Worm (Caenorhabditis elegans) whole organism, L4 larva: Measurements from ENCODE around the gene mpdu-1.

Source experiments
- D1046.2 ChIP-seq: fragments of 200-800 bp; sonication (Bioruptor generic); IDR thresholded peaks from 2 replicates; pipeline ENCODE4 v1.3.6; 2022; ENCODE audit warnings: missing genetic modification characterization, missing compliant biosample characterization
- F26F4.8 ChIP-seq: fragments of 200-800 bp; sonication (Bioruptor generic); conservative IDR thresholded peaks from 2 replicates; pipeline ENCODE4 v1.3.6; 2022; ENCODE audit warnings: missing genetic modification characterization, missing compliant biosample characterization
- F37D6.2 ChIP-seq: sonication (generic microtip); optimal IDR thresholded peaks from 2 replicates; lab custom pipeline; 2016; ENCODE audit warnings: mild to moderate bottlenecking, missing genetic modification characterization, missing compliant biosample characterization
- F49E8.2 ChIP-seq: sonication (generic microtip); optimal IDR thresholded peaks from 2 replicates; lab custom pipeline; 2016; ENCODE audit warnings: missing compliant biosample characterization, mild to moderate bottlenecking, missing genetic modification characterization, borderline replicate concordance
- T26A8.4 ChIP-seq: fragments of 200-800 bp; sonication (Bioruptor generic); IDR thresholded peaks from 2 replicates; pipeline ENCODE4 v1.3.6; 2022; ENCODE audit warnings: missing genetic modification characterization, missing compliant biosample characterization
- Y105C5A.15 ChIP-seq: fragments of 200-800 bp; sonication (Bioruptor generic); IDR thresholded peaks from 2 replicates; pipeline ENCODE4 v1.3.6; 2022; ENCODE audit warnings: missing genetic modification characterization, missing compliant biosample characterization
- Y48G9A.11 ChIP-seq: fragments of 200-800 bp; sonication (Bioruptor generic); IDR thresholded peaks from 2 replicates; pipeline ENCODE4 v1.3.6; 2022; ENCODE audit warnings: missing genetic modification reagents, missing genetic modification characterization, missing compliant biosample characterization
- ZK337.2 ChIP-seq: fragments of 200-800 bp; sonication (Bioruptor generic); IDR thresholded peaks from 2 replicates; pipeline ENCODE4 v1.3.6; 2022; ENCODE audit warnings: missing genetic modification reagents, missing genetic modification characterization, missing compliant biosample characterization
- ama-1 ChIP-seq: fragments of 150-350 bp; optimal IDR thresholded peaks from 2 replicates; lab custom pipeline; 2014; ENCODE audit warnings: inconsistent platforms, mixed read lengths
- attf-4 ChIP-seq: sonication (generic microtip); optimal IDR thresholded peaks from 3 replicates; lab custom pipeline; 2017; ENCODE audit warnings: missing biosample characterization, missing genetic modification characterization
- ceh-20 ChIP-seq: fragments of 200-800 bp; sonication (Bioruptor generic); IDR thresholded peaks from 2 replicates; pipeline ENCODE4 v1.3.6; 2022; ENCODE audit warnings: missing genetic modification reagents, missing genetic modification characterization, missing compliant biosample characterization
- ceh-82 ChIP-seq: sonication (generic microtip); optimal IDR thresholded peaks from 2 replicates; lab custom pipeline; 2017; ENCODE audit warnings: missing biosample characterization, missing genetic modification characterization
- daf-16 ChIP-seq, 3 experiments: sonication (generic microtip); optimal IDR thresholded peaks; 2 replicates each; lab custom pipeline; 2016 to 2017; ENCODE audit warnings: missing genetic modification characterization in 3 of 3, missing genetic modification reagents in 3 of 3, mild to moderate bottlenecking in 2 of 3, missing compliant biosample characterization in 2 of 3, missing biosample characterization in 1 of 3, moderate library complexity in 1 of 3
- daf-19 ChIP-seq: fragments of 200-800 bp; sonication (Bioruptor generic); conservative IDR thresholded peaks from 2 replicates; pipeline ENCODE4 v1.3.6; 2022; ENCODE audit warnings: missing genetic modification characterization, missing compliant biosample characterization
- dmd-6 ChIP-seq: fragments of 200-800 bp; sonication (Bioruptor generic); IDR thresholded peaks from 2 replicates; pipeline ENCODE4 v1.3.6; 2022; ENCODE audit warnings: missing genetic modification reagents, missing genetic modification characterization, missing compliant biosample characterization
- dmd-9 ChIP-seq: fragments of 200-800 bp; sonication (Bioruptor generic); IDR thresholded peaks from 2 replicates; pipeline ENCODE4 v1.3.6; 2022; ENCODE audit warnings: missing genetic modification reagents, missing genetic modification characterization, missing compliant biosample characterization
- dve-1 ChIP-seq: sonication (generic microtip); optimal IDR thresholded peaks from 2 replicates; lab custom pipeline; 2017; ENCODE audit warnings: antibody characterized with exemption, mild to moderate bottlenecking, missing genetic modification characterization, missing compliant biosample characterization; ENCODE audit not compliant: insufficient read depth
- fos-1 ChIP-seq: fragments of 150-350 bp; optimal IDR thresholded peaks from 2 replicates; lab custom pipeline; 2014; ENCODE audit warnings: missing biosample characterization, missing genetic modification characterization
- hlh-11 ChIP-seq: fragments of 200-800 bp; sonication (Bioruptor generic); optimal IDR thresholded peaks from 2 replicates; lab custom pipeline; 2018; ENCODE audit warnings: mild to moderate bottlenecking, missing genetic modification characterization, missing compliant biosample characterization
- lin-15B ChIP-seq: fragments of 150-350 bp; sonication (generic microtip); optimal IDR thresholded peaks from 3 replicates; lab custom pipeline; 2014; ENCODE audit warnings: missing biosample characterization, missing genetic modification characterization
- lin-38 ChIP-seq: fragments of 200-800 bp; sonication (Bioruptor generic); IDR thresholded peaks from 2 replicates; pipeline ENCODE4 v1.3.6; 2022; ENCODE audit warnings: missing genetic modification reagents, missing genetic modification characterization, missing compliant biosample characterization
- mdl-1 ChIP-seq, 2 experiments: fragments of 150-350 bp in 1 of 2; sonication (generic microtip) in 1 of 2; optimal IDR thresholded peaks; 2 replicates each; lab custom pipeline; 2014 to 2017; ENCODE audit warnings: missing biosample characterization in 2 of 2, missing genetic modification characterization in 2 of 2
- mxl-2 ChIP-seq: fragments of 200-800 bp; sonication (Bioruptor generic); conservative IDR thresholded peaks from 2 replicates; pipeline ENCODE4 v1.3.6; 2022; ENCODE audit warnings: missing genetic modification reagents, missing genetic modification characterization, missing compliant biosample characterization
- mxl-3 ChIP-seq: fragments of 200-800 bp; sonication (Bioruptor generic); optimal IDR thresholded peaks from 2 replicates; lab custom pipeline; 2018; ENCODE audit warnings: mild to moderate bottlenecking, missing genetic modification characterization, missing compliant biosample characterization
- nhr-25 ChIP-seq: sonication (generic microtip); optimal IDR thresholded peaks from 2 replicates; lab custom pipeline; 2017; ENCODE audit warnings: missing genetic modification characterization, mild to moderate bottlenecking, missing compliant biosample characterization, antibody characterized with exemption, moderate library complexity, borderline replicate concordance; ENCODE audit not compliant: insufficient read depth
- nhr-28 ChIP-seq: fragments of 150-350 bp; optimal IDR thresholded peaks from 2 replicates; lab custom pipeline; 2014; ENCODE audit warnings: missing biosample characterization, missing genetic modification characterization
- nhr-41 ChIP-seq: fragments of 200-800 bp; sonication (Bioruptor generic); IDR thresholded peaks from 2 replicates; pipeline ENCODE4 v1.3.6; 2022; ENCODE audit warnings: missing genetic modification reagents, missing genetic modification characterization, missing compliant biosample characterization
- nhr-48 ChIP-seq: sonication (generic microtip); optimal IDR thresholded peaks from 2 replicates; lab custom pipeline; 2016; ENCODE audit warnings: mild to moderate bottlenecking, missing genetic modification characterization, missing compliant biosample characterization
- nhr-77 ChIP-seq: fragments of 150-350 bp; optimal IDR thresholded peaks from 2 replicates; lab custom pipeline; 2014; ENCODE audit warnings: missing biosample characterization, missing genetic modification characterization
- pha-4 ChIP-seq, 2 experiments: fragments of 150-350 bp in 1 of 2; fragments of 200-800 bp in 1 of 2; sonication (Bioruptor generic) in 1 of 2; IDR thresholded peaks in 1 of 2; optimal IDR thresholded peaks in 1 of 2; 2 replicates each; pipeline versions ENCODE4 v1.3.6 to Lab custom; 2014 to 2022; ENCODE audit warnings: missing genetic modification characterization in 2 of 2, missing genetic modification reagents in 2 of 2, missing biosample characterization in 1 of 2, missing compliant biosample characterization in 1 of 2
- php-3 ChIP-seq: fragments of 200-800 bp; sonication (Bioruptor generic); IDR thresholded peaks from 2 replicates; pipeline ENCODE4 v1.3.6; 2022; ENCODE audit warnings: missing genetic modification reagents, missing genetic modification characterization, missing compliant biosample characterization
- pqm-1 ChIP-seq: sonication (generic microtip); optimal IDR thresholded peaks from 2 replicates; lab custom pipeline; 2017; ENCODE audit warnings: missing biosample characterization, missing genetic modification characterization
- rbr-2 ChIP-seq: sonication (generic microtip); optimal IDR thresholded peaks from 2 replicates; lab custom pipeline; 2016; ENCODE audit warnings: missing genotype, missing genetic modification characterization, missing compliant biosample characterization
- snpc-1.2 ChIP-seq: fragments of 200-800 bp; sonication (Bioruptor generic); IDR thresholded peaks from 2 replicates; pipeline ENCODE4 v1.3.6; 2022; ENCODE audit warnings: missing genetic modification reagents, missing genetic modification characterization, missing compliant biosample characterization
- spr-1 ChIP-seq: sonication (generic microtip); optimal IDR thresholded peaks from 2 replicates; lab custom pipeline; 2016; ENCODE audit warnings: mild to moderate bottlenecking, missing genetic modification characterization, missing compliant biosample characterization
- unc-130 ChIP-seq: sonication (generic microtip); optimal IDR thresholded peaks from 2 replicates; lab custom pipeline; 2016; ENCODE audit warnings: missing genetic modification reagents, missing genetic modification characterization, missing compliant biosample characterization
- unc-62 ChIP-seq, 3 experiments: fragments of 150-350 bp in 1 of 3; sonication (generic microtip); optimal IDR thresholded peaks in 2 of 3; peaks in 1 of 3; 1 replicate in 1 of 3; 2 replicates in 2 of 3; lab custom pipeline; 2014 to 2017; ENCODE audit warnings: missing biosample characterization in 3 of 3, missing genetic modification characterization in 3 of 3, missing genetic modification reagents in 3 of 3, missing genotype in 1 of 3
- zfp-3 ChIP-seq: fragments of 200-800 bp; sonication (Bioruptor generic); conservative IDR thresholded peaks from 2 replicates; pipeline ENCODE4 v1.3.6; 2022; ENCODE audit warnings: missing genetic modification reagents, missing genetic modification characterization, missing compliant biosample characterization
- zip-11 ChIP-seq: fragments of 200-800 bp; sonication (Bioruptor generic); IDR thresholded peaks from 2 replicates; pipeline ENCODE4 v1.3.6; 2022; ENCODE audit warnings: missing genetic modification characterization, missing compliant biosample characterization
- zip-2 ChIP-seq: fragments of 150-350 bp; optimal IDR thresholded peaks from 2 replicates; lab custom pipeline; 2014; ENCODE audit warnings: missing biosample characterization, missing genetic modification characterization

mpdu-1 gene

ce11 chrV:8387056-8387455 is 28.1 kb upstream of the mpdu-1 start, which contains the start of gene gcy-7:
Gene gcy-7 (plus strand): TSS chrV:8387356.
- TF ChIP-seq unc-130 (GFP tag; lab: Kevin White, UChicago) (no peak), unc-62 (GFP tag; optimal IDR thresholded peaks at IDR 0.05 in 1 of 2; lab: Kevin White, UChicago) (peak in 1 of 2 experiments; percentile 58), unc-62 (tag; optimal IDR thresholded peaks at IDR 0.05; lab: Kevin White, UChicago) (no peak), F37D6.2 (tag; lab: Kevin White, UChicago) (no peak)
- TF ChIP-seq, all 104 proteins: peak for 1

ce11 chrV:8385879-8386530 is 27.0 kb upstream of the mpdu-1 start, which contains the start of gene hsp-17:
Gene hsp-17 (minus strand): TSS chrV:8385929.
- TF ChIP-seq ceh-20 (GFP tag; lab: Robert Waterston, UW) (no peak), D1046.2 (GFP tag; lab: Robert Waterston, UW) (no peak), daf-16 (GFP tag; optimal IDR thresholded peaks at IDR 0.05; lab: Kevin White, UChicago) (no peak), daf-16 (tag; optimal IDR thresholded peaks at IDR 0.05; lab: Kevin White, UChicago) (peak; percentile 68), zfp-3 (GFP tag; lab: Robert Waterston, UW) (no peak), dmd-6 (GFP tag; lab: Robert Waterston, UW) (peak; percentile 27; the same call in 1 of the 2 replicates), pqm-1 (tag; lab: Kevin White, UChicago) (peak; percentile 16), pha-4 (GFP tag; IDR thresholded peaks at IDR 0.05; lab: Robert Waterston, UW) (no peak), pha-4 (tag; optimal IDR thresholded peaks at IDR 0.05; lab: Kevin White, UChicago) (peak; percentile 52), hlh-11 (tag; lab: Kevin White, UChicago) (peak; percentile 24), lin-38 (GFP tag; lab: Robert Waterston, UW) (no peak), attf-4 (tag; lab: Kevin White, UChicago) (no peak), nhr-28 (tag; lab: Kevin White, UChicago) (peak; percentile 15), lin-15B (tag; lab: Kevin White, UChicago) (no peak), snpc-1.2 (no peak), mxl-2 (GFP tag; lab: Robert Waterston, UW) (no peak), dmd-9 (GFP tag; lab: Robert Waterston, UW) (no peak)

- TF ChIP-seq zfp-3 (GFP tag; lab: Robert Waterston, UW): peak; percentile 48; the same call in 1 of the 2 replicates
- TF ChIP-seq F49E8.2: no peak
- TF ChIP-seq nhr-25 (tag; lab: Kevin White, UChicago): no peak
- TF ChIP-seq Y48G9A.11: no peak
- TF ChIP-seq rbr-2 (tag; lab: Kevin White, UChicago): no peak
- no peak for TF ChIP-seq nhr-77
- no peak for TF ChIP-seq ceh-82
- 0 out of 2 replicates have a peak, but pooled peaks have one; percentile 37 for TF ChIP-seq D1046.2 (GFP tag; lab: Robert Waterston, UW)
- TF ChIP-seq daf-16 (GFP tag; optimal IDR thresholded peaks at IDR 0.05; lab: Kevin White, UChicago): no peak
- TF ChIP-seq daf-16 (tag; optimal IDR thresholded peaks at IDR 0.05; lab: Kevin White, UChicago): peak; percentile 9
- 0 out of 2 replicates have a peak, but pooled peaks have one; percentile 41 for TF ChIP-seq php-3 (GFP tag; lab: Robert Waterston, UW)
- no peak for TF ChIP-seq dmd-9 (GFP tag; lab: Robert Waterston, UW)
- TF ChIP-seq unc-62 (GFP tag; optimal IDR thresholded peaks at IDR 0.05 in 1 of 2; lab: Kevin White, UChicago): peak in 1 of 2 experiments; percentile 59
- no peak for TF ChIP-seq unc-62 (tag; optimal IDR thresholded peaks at IDR 0.05; lab: Kevin White, UChicago)
- TF ChIP-seq daf-19: no peak
These were observed 25.8 kb upstream of the mpdu-1 start for ce11 chrV:8384809-8385208.

DNA sequence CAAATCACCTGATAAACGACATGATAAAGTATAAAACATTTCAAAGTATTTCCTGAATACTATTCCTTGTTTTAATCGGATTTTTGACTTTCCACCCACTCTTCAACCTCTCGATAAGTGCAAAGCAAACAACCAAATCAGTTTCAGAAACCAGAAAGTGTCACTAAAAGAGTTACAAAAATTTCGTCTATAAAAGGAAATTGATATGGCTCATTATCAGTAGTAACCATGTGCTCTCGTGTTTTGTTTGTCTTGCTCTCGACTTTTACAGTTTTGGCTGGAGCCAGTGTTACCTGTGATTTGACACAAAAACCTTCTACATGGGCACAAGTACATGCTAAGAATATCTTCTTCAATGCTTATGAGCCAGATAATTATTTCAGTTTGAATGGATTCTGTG is 24.8 kb upstream of the mpdu-1 start, which contains the start of gene F52E1.14:
TSS of gene F52E1.14 (plus strand) at position 207 of the 400 bp plus-strand sequence.
- no peak for TF ChIP-seq mdl-1 (tag; optimal IDR thresholded peaks at IDR 0.05; lab: Kevin White, UChicago)
- no peak for TF ChIP-seq F26F4.8 (GFP tag; lab: Robert Waterston, UW)
- peak; percentile 80 for TF ChIP-seq dmd-6 (GFP tag; lab: Robert Waterston, UW)
- TF ChIP-seq unc-130 (GFP tag; lab: Kevin White, UChicago): no peak
- no peak for TF ChIP-seq ama-1 (lab: Kevin White, UChicago)
- no peak for TF ChIP-seq fos-1 (tag; lab: Kevin White, UChicago)
- peak; percentile 67 for TF ChIP-seq nhr-28 (tag; lab: Kevin White, UChicago)
- peak; percentile 11 for TF ChIP-seq nhr-48 (tag; lab: Kevin White, UChicago)
- TF ChIP-seq T26A8.4 (GFP tag; lab: Robert Waterston, UW): no peak
- no peak for TF ChIP-seq spr-1
- peak; percentile 8 for TF ChIP-seq mxl-3
- TF ChIP-seq Y105C5A.15 (GFP tag; lab: Robert Waterston, UW): no peak
- peak; percentile 85 for TF ChIP-seq dve-1
- TF ChIP-seq zip-11: no peak
- TF ChIP-seq ZK337.2 (GFP tag; lab: Robert Waterston, UW): no peak
- peak; percentile 37; the same call in 1 of the 2 replicates for TF ChIP-seq php-3 (GFP tag; lab: Robert Waterston, UW)
- no peak for TF ChIP-seq zip-2 (tag; lab: Kevin White, UChicago)
- peak; percentile 84 for TF ChIP-seq nhr-77
- TF ChIP-seq dmd-9 (GFP tag; lab: Robert Waterston, UW): no peak
- TF ChIP-seq nhr-41 (GFP tag; lab: Robert Waterston, UW): 0 out of 2 replicates have a peak, but pooled peaks have one; percentile 5
